Worm (Caenorhabditis elegans): ENCODE results near the gene F23B12.4.

Gene F23B12.4

DNA sequence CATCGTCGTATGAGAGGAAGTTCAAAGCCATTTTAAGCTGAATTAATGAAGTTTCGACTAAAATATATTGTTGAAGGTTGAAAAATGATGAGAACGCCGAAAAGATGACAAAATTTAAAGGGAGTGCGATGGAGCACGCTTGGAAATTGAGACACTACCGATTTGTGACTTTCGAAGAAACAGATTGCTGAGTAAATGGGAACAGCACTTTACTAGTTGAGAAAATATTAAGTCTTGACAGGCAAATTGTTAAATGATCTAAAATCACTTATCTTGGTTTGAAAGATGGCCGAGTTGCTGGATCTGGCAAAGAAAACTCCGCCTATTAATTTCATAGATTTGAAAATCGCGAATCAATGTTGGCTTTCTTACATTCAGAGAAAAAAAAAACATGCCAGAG, 17.7 kb upstream of the F23B12.4 start, which contains the start of gene rpoa-12:
TSS of gene rpoa-12 (minus strand) at position 37 of the 400 bp plus-strand sequence.
- TF ChIP-seq ZK337.2 (GFP tag; IDR thresholded peaks at IDR 0.05), result no peak
- no peak for TF ChIP-seq daf-12 (tag; optimal IDR thresholded peaks at IDR 0.05)
- TF ChIP-seq nhr-42 (GFP tag; IDR thresholded peaks at IDR 0.05), result no peak
- no peak for TF ChIP-seq egl-43 (GFP tag; IDR thresholded peaks at IDR 0.05)
- no peak for TF ChIP-seq snpc-4 (tag; optimal IDR thresholded peaks at IDR 0.05)
- no peak for TF ChIP-seq ctbp-1 (GFP tag; IDR thresholded peaks at IDR 0.05)
- no peak for TF ChIP-seq skn-1 (tag; optimal IDR thresholded peaks at IDR 0.05)
- peak; percentile 68 for TF ChIP-seq lin-38 (GFP tag; IDR thresholded peaks at IDR 0.05)
- TF ChIP-seq hlh-11 (tag; optimal IDR thresholded peaks at IDR 0.05), result no peak
- TF ChIP-seq Y5F2A.4 (GFP tag; optimal IDR thresholded peaks at IDR 0.05), result no peak
- no peak for TF ChIP-seq fkh-10 (GFP tag; optimal IDR thresholded peaks at IDR 0.05)
- no peak for TF ChIP-seq cey-2 (tag; optimal IDR thresholded peaks at IDR 0.05; ENCODE audit: borderline replicate concordance, insufficient read depth)
- TF ChIP-seq dmd-6 (GFP tag; IDR thresholded peaks at IDR 0.05), result no peak
- TF ChIP-seq rbr-2 (tag; optimal IDR thresholded peaks at IDR 0.05), result peak; percentile 21
- TF ChIP-seq pqm-1 (tag; optimal IDR thresholded peaks at IDR 0.05), result no peak
- no peak for TF ChIP-seq zip-2 (tag; optimal IDR thresholded peaks at IDR 0.05)
- no peak for TF ChIP-seq saeg-2 (GFP tag; IDR thresholded peaks at IDR 0.05)
- no peak for TF ChIP-seq ceh-28 (tag; optimal IDR thresholded peaks at IDR 0.05)
- TF ChIP-seq zfp-3 (GFP tag; conservative IDR thresholded peaks at IDR 0.05), result no peak
- TF ChIP-seq arid-1 (GFP tag; conservative IDR thresholded peaks at IDR 0.05), result no peak
- TF ChIP-seq lsy-2 (tag; optimal IDR thresholded peaks at IDR 0.05), result peak in 1 of 2 experiments; percentile 42
- TF ChIP-seq mdl-1 (tag; optimal IDR thresholded peaks at IDR 0.05), result no peak
- TF ChIP-seq zip-11 (GFP tag; IDR thresholded peaks at IDR 0.05), result no peak
- TF ChIP-seq mxl-2 (GFP tag; conservative IDR thresholded peaks at IDR 0.05), result no peak
- no peak for TF ChIP-seq mxl-3 (GFP tag; optimal IDR thresholded peaks at IDR 0.05)
- TF ChIP-seq daf-8 (GFP tag; IDR thresholded peaks at IDR 0.05), result no peak
- TF ChIP-seq madf-9 (GFP tag; conservative IDR thresholded peaks at IDR 0.05), result no peak
- no peak for TF ChIP-seq gei-8 (GFP tag; optimal IDR thresholded peaks at IDR 0.05)
- TF ChIP-seq F26F4.8 (GFP tag; conservative IDR thresholded peaks at IDR 0.05), result no peak
- no peak for TF ChIP-seq T20F7.1 (GFP tag; optimal IDR thresholded peaks at IDR 0.05)
- TF ChIP-seq snpc-1.2 (GFP tag; IDR thresholded peaks at IDR 0.05), result no peak
- no peak for TF ChIP-seq zfp-2 (tag; optimal IDR thresholded peaks at IDR 0.05)
- no peak for TF ChIP-seq nhr-28 (tag; optimal IDR thresholded peaks at IDR 0.05)
- no peak for TF ChIP-seq nhr-76 (tag; optimal IDR thresholded peaks at IDR 0.05)
- TF ChIP-seq Y48G9A.11 (GFP tag; IDR thresholded peaks at IDR 0.05), result no peak
- TF ChIP-seq nhr-41 (GFP tag; IDR thresholded peaks at IDR 0.05), result no peak
- no peak for TF ChIP-seq nhr-111 (GFP tag; optimal IDR thresholded peaks at IDR 0.05)
- peak; percentile 23 for TF ChIP-seq F37D6.2 (tag; optimal IDR thresholded peaks at IDR 0.05)
- TF ChIP-seq php-3 (GFP tag; IDR thresholded peaks at IDR 0.05), result no peak
- TF ChIP-seq lin-13 (GFP tag; optimal IDR thresholded peaks at IDR 0.05), result no peak
- TF ChIP-seq attf-4 (tag; optimal IDR thresholded peaks at IDR 0.05), result no peak
- no peak for TF ChIP-seq egl-27 (tag; optimal IDR thresholded peaks at IDR 0.05)
- TF ChIP-seq ces-1 (GFP tag; optimal IDR thresholded peaks at IDR 0.05), result no peak
- TF ChIP-seq daf-16 (GFP tag; optimal IDR thresholded peaks at IDR 0.05), result no peak
- TF ChIP-seq daf-16 (tag; optimal IDR thresholded peaks at IDR 0.05), result peak; percentile 17
- TF ChIP-seq nhr-6 (tag; optimal IDR thresholded peaks at IDR 0.05), result peak; percentile 64
- no peak for TF ChIP-seq vab-7 (GFP tag; IDR thresholded peaks at IDR 0.05)
- TF ChIP-seq set-16 (GFP tag; IDR thresholded peaks at IDR 0.05), result no peak
- no peak for TF ChIP-seq ZK546.5 (tag; optimal IDR thresholded peaks at IDR 0.05)
- peak; percentile 77 for TF ChIP-seq mes-2 (tag; optimal IDR thresholded peaks at IDR 0.05; ENCODE audit: poor library complexity, severe bottlenecking)
- TF ChIP-seq spr-3 (GFP tag; optimal IDR thresholded peaks at IDR 0.05), result no peak
- TF ChIP-seq ama-1 (optimal IDR thresholded peaks at IDR 0.05), result no peak
- TF ChIP-seq tra-1 (GFP tag; IDR thresholded peaks at IDR 0.05), result no peak
